Worm (Caenorhabditis elegans) whole organism, mixed stage, embryonic: ENCODE measurements around the gene C02F5.2.
A peak's percentile ranks its signal among the peaks of the same experiment; 100 is the strongest.

Source experiments
- M03D4.4 ChIP-seq: sonication (generic microtip); optimal IDR thresholded peaks from 2 replicates; lab custom pipeline; 2017; ENCODE audit warnings: mild to moderate bottlenecking, missing genetic modification characterization, missing compliant biosample characterization
- bed-3 ChIP-seq: fragments of 200-800 bp; sonication (Bioruptor generic); optimal IDR thresholded peaks from 3 replicates; lab custom pipeline; 2018; ENCODE audit warnings: mild to moderate bottlenecking, missing genetic modification characterization, moderate library complexity, missing compliant biosample characterization
- blmp-1 ChIP-seq: fragments of 150-350 bp; optimal IDR thresholded peaks from 2 replicates; lab custom pipeline; 2014; ENCODE audit warnings: missing biosample characterization, missing genetic modification characterization
- ceh-39 ChIP-seq: fragments of 150-350 bp; optimal IDR thresholded peaks from 2 replicates; lab custom pipeline; 2014; ENCODE audit warnings: missing biosample characterization, missing genetic modification characterization
- ceh-43 ChIP-seq: fragments of 200-800 bp; sonication (Bioruptor generic); optimal IDR thresholded peaks from 2 replicates; lab custom pipeline; 2018; ENCODE audit warnings: mild to moderate bottlenecking, missing genetic modification characterization, moderate library complexity, missing compliant biosample characterization
- ceh-83 ChIP-seq: fragments of 200-800 bp; sonication (Bioruptor generic); optimal IDR thresholded peaks from 2 replicates; lab custom pipeline; 2018; ENCODE audit warnings: mild to moderate bottlenecking, missing genetic modification characterization, missing compliant biosample characterization
- ces-1 ChIP-seq: fragments of 150-350 bp; optimal IDR thresholded peaks from 2 replicates; lab custom pipeline; 2014; ENCODE audit warnings: missing biosample characterization, missing genetic modification reagents, missing genetic modification characterization
- cnd-1 ChIP-seq: fragments of 200-800 bp; sonication (Bioruptor generic); optimal IDR thresholded peaks from 2 replicates; lab custom pipeline; 2018; ENCODE audit warnings: mild to moderate bottlenecking, missing genetic modification characterization, missing compliant biosample characterization
- drap-1 ChIP-seq: fragments of 200-800 bp; sonication (Bioruptor generic); optimal IDR thresholded peaks from 3 replicates; lab custom pipeline; 2018; ENCODE audit warnings: mild to moderate bottlenecking, missing genetic modification characterization, missing compliant biosample characterization
- elt-1 ChIP-seq: sonication (generic microtip); optimal IDR thresholded peaks from 2 replicates; lab custom pipeline; 2017; ENCODE audit warnings: missing genetic modification characterization, mild to moderate bottlenecking, missing compliant biosample characterization, antibody characterized with exemption, moderate library complexity, borderline replicate concordance; ENCODE audit not compliant: insufficient read depth
- elt-3 ChIP-seq: fragments of 150-350 bp; optimal IDR thresholded peaks from 2 replicates; lab custom pipeline; 2014; ENCODE audit warnings: missing biosample characterization, missing genetic modification characterization
- flh-1 ChIP-seq: fragments of 200-800 bp; sonication (Bioruptor generic); optimal IDR thresholded peaks from 2 replicates; lab custom pipeline; 2018; ENCODE audit warnings: mild to moderate bottlenecking, missing genetic modification characterization, moderate library complexity, missing compliant biosample characterization
- ham-2 ChIP-seq: fragments of 200-800 bp; sonication (Bioruptor generic); optimal IDR thresholded peaks from 2 replicates; lab custom pipeline; 2018; ENCODE audit warnings: mild to moderate bottlenecking, missing genetic modification characterization, missing compliant biosample characterization
- hlh-1 ChIP-seq: fragments of 150-350 bp; optimal IDR thresholded peaks from 2 replicates; lab custom pipeline; 2014; ENCODE audit warnings: missing biosample characterization, missing genetic modification reagents, missing genetic modification characterization
- lin-13 ChIP-seq: fragments of 150-350 bp; optimal IDR thresholded peaks from 2 replicates; lab custom pipeline; 2014; ENCODE audit warnings: missing biosample characterization, missing genetic modification characterization
- lsy-2 ChIP-seq: fragments of 150-350 bp; optimal IDR thresholded peaks from 2 replicates; lab custom pipeline; 2014; ENCODE audit warnings: missing biosample characterization, missing genetic modification characterization
- mab-5 ChIP-seq: fragments of 150-350 bp; optimal IDR thresholded peaks from 2 replicates; lab custom pipeline; 2014; ENCODE audit warnings: missing biosample characterization, missing genetic modification characterization
- mls-2 ChIP-seq: sonication (generic microtip); optimal IDR thresholded peaks from 2 replicates; lab custom pipeline; 2016; ENCODE audit warnings: mild to moderate bottlenecking, missing genetic modification characterization, moderate library complexity, missing compliant biosample characterization
- nhr-2 ChIP-seq: fragments of 150-350 bp; optimal IDR thresholded peaks from 2 replicates; lab custom pipeline; 2014; ENCODE audit warnings: missing biosample characterization, missing genetic modification characterization
- nhr-237 ChIP-seq: fragments of 150-350 bp; optimal IDR thresholded peaks from 2 replicates; lab custom pipeline; 2014; ENCODE audit warnings: missing biosample characterization, missing genetic modification characterization
- nhr-28 ChIP-seq: fragments of 150-350 bp; optimal IDR thresholded peaks from 2 replicates; lab custom pipeline; 2014; ENCODE audit warnings: missing biosample characterization, missing genetic modification characterization
- nhr-76 ChIP-seq: sonication (generic microtip); optimal IDR thresholded peaks from 2 replicates; lab custom pipeline; 2017; ENCODE audit warnings: missing biosample characterization, missing genetic modification characterization
- sem-2 ChIP-seq: fragments of 200-800 bp; sonication (Bioruptor generic); optimal IDR thresholded peaks from 2 replicates; lab custom pipeline; 2018; ENCODE audit warnings: mild to moderate bottlenecking, missing genetic modification characterization, missing compliant biosample characterization
- sptf-1 ChIP-seq: sonication (generic microtip); optimal IDR thresholded peaks from 2 replicates; lab custom pipeline; 2017; ENCODE audit warnings: mild to moderate bottlenecking, missing genetic modification characterization, moderate library complexity, missing compliant biosample characterization
- tbx-8 ChIP-seq: fragments of 200-800 bp; sonication (Bioruptor generic); optimal IDR thresholded peaks from 2 replicates; lab custom pipeline; 2018; ENCODE audit warnings: mild to moderate bottlenecking, missing genetic modification characterization, moderate library complexity, missing compliant biosample characterization
- unc-120 ChIP-seq: sonication (generic microtip); optimal IDR thresholded peaks from 2 replicates; lab custom pipeline; 2017; ENCODE audit warnings: missing genetic modification characterization, missing compliant biosample characterization; ENCODE audit not compliant: poor library complexity, severe bottlenecking
- unc-39 ChIP-seq: fragments of 150-350 bp; optimal IDR thresholded peaks from 2 replicates; lab custom pipeline; 2014; ENCODE audit warnings: missing biosample characterization, missing genetic modification characterization
- unc-62 ChIP-seq: fragments of 150-350 bp; optimal IDR thresholded peaks from 2 replicates; lab custom pipeline; 2014; ENCODE audit warnings: missing biosample characterization, missing genetic modification reagents, missing genetic modification characterization
- zip-8 ChIP-seq: fragments of 150-350 bp; optimal IDR thresholded peaks from 2 replicates; lab custom pipeline; 2014; ENCODE audit warnings: missing biosample characterization, missing genetic modification characterization
- ztf-11 ChIP-seq: fragments of 150-350 bp; optimal IDR thresholded peaks from 2 replicates; lab custom pipeline; 2014; ENCODE audit warnings: missing biosample characterization, missing genetic modification characterization

The C02F5.2 gene

DNA sequence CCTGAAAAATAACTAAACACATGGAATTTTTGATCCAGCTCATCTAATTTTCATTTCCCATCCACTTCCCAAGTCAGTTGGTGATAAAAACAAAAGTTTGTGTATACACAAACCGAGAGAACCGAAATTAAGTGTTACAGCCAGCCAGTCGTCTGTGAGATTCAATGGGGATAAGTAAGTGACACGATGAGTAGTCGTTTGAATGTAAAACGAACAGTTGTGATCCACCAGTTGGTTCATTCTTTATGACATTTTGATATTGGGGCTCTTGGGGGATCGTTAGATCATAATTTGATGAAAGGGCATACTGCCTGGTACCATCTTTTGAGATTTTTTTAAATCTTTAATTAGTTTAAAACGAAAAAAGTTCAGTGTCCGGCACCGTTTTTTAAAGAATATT, 37.4 kb downstream of the C02F5.2 start:
- no peak for TF ChIP-seq unc-62 (GFP tag; lab: Kevin White, UChicago)
- peak; percentile 91 for TF ChIP-seq hlh-1 (tag; lab: Kevin White, UChicago)

DNA sequence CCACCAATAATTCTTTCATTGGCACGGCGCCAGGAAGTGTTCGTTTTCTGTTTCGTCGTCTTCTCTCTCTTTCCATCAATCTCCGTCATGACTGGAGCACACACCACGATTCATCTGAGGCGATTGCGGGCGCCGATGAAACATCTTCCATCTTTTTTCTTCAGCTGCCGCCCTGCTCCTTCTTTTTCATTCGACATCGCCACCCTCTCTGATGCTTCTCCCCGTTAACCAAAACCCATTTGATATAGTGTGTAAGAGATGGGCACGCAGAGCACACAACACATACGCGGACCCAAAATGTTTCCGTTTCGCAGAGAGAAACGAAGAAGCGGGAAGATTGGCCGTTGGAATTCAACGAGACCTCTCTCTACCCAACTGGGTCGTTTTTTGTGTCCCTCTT, 38.1 kb downstream of the C02F5.2 start:
- TF ChIP-seq drap-1 (GFP tag; lab: Kevin White, UChicago) (no peak), sptf-1 (tag; lab: Kevin White, UChicago) (peak; percentile 27), ham-2 (GFP tag; lab: Kevin White, UChicago) (no peak), nhr-237 (tag; lab: Kevin White, UChicago) (no peak), unc-39 (tag; lab: Kevin White, UChicago) (no peak), ces-1 (GFP tag; lab: Kevin White, UChicago) (no peak), unc-120 (tag; lab: Kevin White, UChicago) (peak; percentile 66)

DNA sequence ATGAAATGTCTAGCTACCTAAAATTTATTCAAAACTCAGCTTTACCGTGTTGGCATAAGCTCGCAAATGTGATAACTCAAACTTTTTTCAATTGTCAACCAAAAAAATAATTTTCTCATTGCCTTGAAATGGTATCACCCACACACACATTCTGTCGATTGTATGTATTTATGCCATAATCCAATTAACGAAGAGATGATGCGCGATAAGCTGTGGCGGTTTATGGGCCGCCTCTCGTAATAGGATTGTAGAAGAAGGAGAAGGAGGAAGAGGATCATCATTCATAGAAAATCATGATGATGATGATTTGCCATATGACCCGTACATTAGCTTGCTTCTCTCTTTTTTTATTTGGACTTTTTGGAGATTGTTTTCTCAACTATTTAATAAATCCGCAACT, 39.8 kb downstream of the C02F5.2 start:
- TF ChIP-seq elt-1 (tag; lab: Kevin White, UChicago), result peak; percentile 43
- no peak for TF ChIP-seq bed-3
- no peak for TF ChIP-seq ztf-11
- no peak for TF ChIP-seq flh-1 (GFP tag; lab: Kevin White, UChicago)
- TF ChIP-seq sptf-1 (tag; lab: Kevin White, UChicago), result no peak
- TF ChIP-seq ceh-39 (tag; lab: Kevin White, UChicago), result no peak
- no peak for TF ChIP-seq mls-2 (tag; lab: Kevin White, UChicago)
- TF ChIP-seq ceh-83 (GFP tag; lab: Kevin White, UChicago), result no peak
- TF ChIP-seq ces-1 (GFP tag; lab: Kevin White, UChicago), result peak; percentile 95
- no peak for TF ChIP-seq zip-8

DNA sequence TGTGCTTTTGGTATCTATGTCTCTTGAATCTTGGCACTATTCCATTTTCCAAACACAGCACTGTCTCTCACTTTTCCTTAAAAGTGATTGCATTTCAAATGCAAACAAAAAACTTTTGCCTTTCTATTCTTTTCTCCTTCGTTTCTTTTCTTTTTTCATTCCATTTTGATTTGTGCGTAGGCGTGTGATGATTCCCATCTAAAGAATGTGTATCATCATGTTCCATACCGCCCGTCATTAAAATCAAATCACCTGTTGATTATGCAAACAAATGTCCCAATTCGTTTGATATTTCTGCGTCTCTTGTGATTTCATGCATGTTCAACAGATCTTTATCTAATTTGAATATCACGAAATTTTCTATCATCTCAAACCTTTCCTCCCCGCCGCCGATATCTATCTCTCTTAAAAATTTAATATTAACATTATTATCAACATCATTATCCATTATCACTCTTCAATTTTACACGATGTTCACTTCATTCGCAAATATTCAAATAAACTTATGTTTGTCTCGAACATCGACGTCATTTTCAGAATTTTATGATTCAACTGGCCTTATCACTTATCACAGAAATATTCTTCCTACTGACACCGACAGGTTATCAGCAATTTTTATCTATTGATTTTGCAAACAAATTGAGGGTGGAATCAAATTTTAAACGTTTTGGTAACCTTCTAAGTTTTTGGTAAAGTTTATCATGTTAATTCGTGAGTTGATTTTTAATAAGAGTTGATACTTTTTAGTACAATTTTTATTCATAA, 42.0 kb downstream of the C02F5.2 start:
- no peak for TF ChIP-seq nhr-76
- no peak for TF ChIP-seq lsy-2
- TF ChIP-seq ceh-39 (tag; lab: Kevin White, UChicago), result no peak
- no peak for TF ChIP-seq ham-2 (GFP tag; lab: Kevin White, UChicago)
- TF ChIP-seq tbx-8 (GFP tag; lab: Kevin White, UChicago), result no peak
- TF ChIP-seq elt-3 (tag; lab: Kevin White, UChicago), result peak; percentile 22
- no peak for TF ChIP-seq mls-2 (tag; lab: Kevin White, UChicago)
- peak; percentile 11 for TF ChIP-seq unc-62 (GFP tag; lab: Kevin White, UChicago)
- TF ChIP-seq zip-8, result no peak
- TF ChIP-seq elt-1 (tag; lab: Kevin White, UChicago), result peak; percentile 11
- no peak for TF ChIP-seq M03D4.4 (tag; lab: Kevin White, UChicago)
- no peak for TF ChIP-seq mab-5 (tag; lab: Kevin White, UChicago)
- TF ChIP-seq unc-120 (tag; lab: Kevin White, UChicago), result no peak
- TF ChIP-seq ceh-83 (GFP tag; lab: Kevin White, UChicago), result no peak
- no peak for TF ChIP-seq ceh-43 (GFP tag; lab: Kevin White, UChicago)
- no peak for TF ChIP-seq flh-1 (GFP tag; lab: Kevin White, UChicago)

DNA sequence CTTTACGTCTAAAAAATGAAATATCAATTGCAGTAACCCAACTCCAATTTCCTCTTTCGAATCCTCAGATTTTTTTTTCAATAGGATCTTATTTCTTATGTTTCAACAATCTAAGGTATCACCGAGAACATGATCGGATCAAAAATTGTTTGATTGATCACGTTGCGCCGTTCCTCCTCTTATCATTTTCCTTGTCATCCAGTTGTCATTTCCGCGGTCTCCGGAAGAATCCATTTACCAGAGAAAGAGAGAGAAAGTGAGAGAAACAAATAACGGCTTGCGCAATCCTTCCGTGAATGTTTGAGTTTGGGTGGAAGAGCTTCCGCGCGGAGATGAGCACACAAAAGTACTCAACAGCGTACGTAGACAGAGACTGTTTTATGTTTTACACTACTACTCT, 43.8 kb downstream of the C02F5.2 start:
- TF ChIP-seq ces-1 (GFP tag; lab: Kevin White, UChicago) (no peak), nhr-2 (no peak), nhr-237 (tag; lab: Kevin White, UChicago) (no peak), zip-8 (peak; percentile 13), lin-13 (no peak), mab-5 (tag; lab: Kevin White, UChicago) (no peak), drap-1 (GFP tag; lab: Kevin White, UChicago) (no peak), nhr-28 (tag; lab: Kevin White, UChicago) (no peak), mls-2 (tag; lab: Kevin White, UChicago) (no peak), unc-62 (GFP tag; lab: Kevin White, UChicago) (peak; percentile 77), unc-120 (tag; lab: Kevin White, UChicago) (no peak), elt-3 (tag; lab: Kevin White, UChicago) (no peak), elt-1 (tag; lab: Kevin White, UChicago) (no peak), lsy-2 (no peak), ceh-83 (GFP tag; lab: Kevin White, UChicago) (no peak), blmp-1 (tag; lab: Kevin White, UChicago) (peak; percentile 44), cnd-1 (tag; lab: Kevin White, UChicago) (no peak), sem-2 (GFP tag; lab: Kevin White, UChicago) (no peak)
- TF ChIP-seq, all 35 proteins: peak for 3
